In genomic region chr2L:3055710-3056447, dm6 we compare ENCODE assay signal across 5 fruit fly cellular contexts.
A peak's percentile ranks its signal among the peaks of the same experiment; 100 is the strongest.
TF ChIP-seq lines count a peak whose summit lies in the region.

No protein-coding gene starts in this region.

- no peak for TF ChIP-seq CTCF in whole organism, embryonic (GFP tag; optimal IDR thresholded peaks at IDR 0.05; lab: Kevin White, UChicago)

TF ChIP-seq in whole organism, adult, 20 proteins besides CTCF, POLR2A, EP300 and RAD21:
- TF ChIP-seq toe (GFP tag; optimal IDR thresholded peaks at IDR 0.05; lab: Kevin White, UChicago) (peak; percentile 53), tj (GFP tag; optimal IDR thresholded peaks at IDR 0.05; lab: Kevin White, UChicago) (peak; percentile 64), CG11617 (GFP tag; optimal IDR thresholded peaks at IDR 0.05; lab: Kevin White, UChicago) (peak; percentile 59), CG7045 (GFP tag; optimal IDR thresholded peaks at IDR 0.05; lab: Kevin White, UChicago) (peak; percentile 39), CG5204 (GFP tag; optimal IDR thresholded peaks at IDR 0.05; lab: Kevin White, UChicago) (peak; percentile 69), kay (GFP tag; lab: Kevin White, UChicago; ENCODE audit: borderline replicate concordance) (peak; percentile 74), bab1 (GFP tag; optimal IDR thresholded peaks at IDR 0.05; lab: Kevin White, UChicago) (no peak), cnc (optimal IDR thresholded peaks at IDR 0.05; lab: Kevin White, UChicago) (no peak), Clk (GFP tag; optimal IDR thresholded peaks at IDR 0.05; lab: Kevin White, UChicago) (peak; percentile 35)

TF ChIP-seq in whole organism, embryonic, 481 proteins besides CTCF, POLR2A, EP300 and RAD21 (continues in another document):
- TF ChIP-seq CG34376 (GFP tag; optimal IDR thresholded peaks at IDR 0.05; lab: Kevin White, UChicago) (peak; percentile 63), CG2712 (tag; optimal IDR thresholded peaks at IDR 0.05; lab: Kevin White, UChicago) (peak; percentile 13), D19B (GFP tag; optimal IDR thresholded peaks at IDR 0.05; lab: Kevin White, UChicago) (peak; percentile 56), ap (GFP tag; IDR thresholded peaks at IDR 0.05; lab: Robert Waterston, UW) (no peak), CG6765 (GFP tag; optimal IDR thresholded peaks at IDR 0.05; lab: Kevin White, UChicago) (no peak), Xbp1 (GFP tag; optimal IDR thresholded peaks at IDR 0.05; lab: Kevin White, UChicago) (peak; percentile 57), CG1233 (GFP tag; optimal IDR thresholded peaks at IDR 0.05; lab: Kevin White, UChicago) (peak; percentile 12), Hmr (GFP tag; optimal IDR thresholded peaks at IDR 0.05; lab: Kevin White, UChicago) (peak; percentile 60), CG18262 (tag; optimal IDR thresholded peaks at IDR 0.05; lab: Kevin White, UChicago) (peak; percentile 60), gem (tag; optimal IDR thresholded peaks at IDR 0.05; lab: Kevin White, UChicago) (peak; percentile 18), CG1602 (GFP tag; optimal IDR thresholded peaks at IDR 0.05; lab: Kevin White, UChicago) (no peak), CG9437 (GFP tag; optimal IDR thresholded peaks at IDR 0.05; lab: Kevin White, UChicago) (peak; percentile 56), CG43689 (GFP tag; IDR thresholded peaks at IDR 0.05; lab: Robert Waterston, UW) (no peak), CG12391 (tag; optimal IDR thresholded peaks at IDR 0.05; lab: Kevin White, UChicago) (peak; percentile 43), CG10267 (tag; optimal IDR thresholded peaks at IDR 0.05; lab: Kevin White, UChicago) (peak; percentile 6), zen (tag; optimal IDR thresholded peaks at IDR 0.05; lab: Kevin White, UChicago) (no peak), CG8281 (tag; optimal IDR thresholded peaks at IDR 0.05; lab: Kevin White, UChicago) (peak; percentile 12), gfzf (GFP tag; optimal IDR thresholded peaks at IDR 0.05; lab: Kevin White, UChicago) (peak; percentile 46), sob (GFP tag; IDR thresholded peaks at IDR 0.05; lab: Robert Waterston, UW) (no peak), BEAF-32 (GFP tag; optimal IDR thresholded peaks at IDR 0.05; lab: Kevin White, UChicago) (peak; percentile 50), org-1 (GFP tag; optimal IDR thresholded peaks at IDR 0.05; lab: Kevin White, UChicago) (peak; percentile 31)

TF ChIP-seq in whole organism, prepupa, 60 proteins besides CTCF, POLR2A, EP300 and RAD21 (continues in another document):
- TF ChIP-seq pdm3 (GFP tag; optimal IDR thresholded peaks at IDR 0.05; lab: Kevin White, UChicago) (peak; percentile 68), CG6276 (GFP tag; optimal IDR thresholded peaks at IDR 0.05; lab: Kevin White, UChicago) (peak; percentile 64), vri (GFP tag; optimal IDR thresholded peaks at IDR 0.05; lab: Kevin White, UChicago) (peak; percentile 46), topi (GFP tag; optimal IDR thresholded peaks at IDR 0.05; lab: Kevin White, UChicago) (peak; percentile 69), esn (GFP tag; optimal IDR thresholded peaks at IDR 0.05; lab: Kevin White, UChicago) (peak; percentile 81), CG4318 (GFP tag; optimal IDR thresholded peaks at IDR 0.05; lab: Kevin White, UChicago) (peak; percentile 36), Sox15 (GFP tag; optimal IDR thresholded peaks at IDR 0.05; lab: Kevin White, UChicago) (peak; percentile 38), fkh (GFP tag; optimal IDR thresholded peaks at IDR 0.05; lab: Kevin White, UChicago) (no peak), CG1621 (tag; optimal IDR thresholded peaks at IDR 0.05; lab: Kevin White, UChicago) (no peak), CG10631 (GFP tag; optimal IDR thresholded peaks at IDR 0.05; lab: Kevin White, UChicago) (peak; percentile 52), Eip78C (GFP tag; lab: Kevin White, UChicago) (peak; percentile 94), CG32006 (GFP tag; optimal IDR thresholded peaks at IDR 0.05; lab: Kevin White, UChicago) (peak; percentile 79), dsx (GFP tag; optimal IDR thresholded peaks at IDR 0.05; lab: Kevin White, UChicago; ENCODE audit: poor library complexity, severe bottlenecking) (no peak), CG6854 (GFP tag; optimal IDR thresholded peaks at IDR 0.05; lab: Kevin White, UChicago) (peak; percentile 17), Hr39 (GFP tag; optimal IDR thresholded peaks at IDR 0.05; lab: Kevin White, UChicago) (peak; percentile 67), OdsH (GFP tag; optimal IDR thresholded peaks at IDR 0.05; lab: Kevin White, UChicago) (peak; percentile 63), CG6808 (GFP tag; optimal IDR thresholded peaks at IDR 0.05; lab: Kevin White, UChicago) (peak; percentile 53), CG3919 (GFP tag; optimal IDR thresholded peaks at IDR 0.05; lab: Kevin White, UChicago) (peak; percentile 49), CG6163 (GFP tag; IDR thresholded peaks at IDR 0.05; lab: Robert Waterston, UW) (no peak), Ets21C (GFP tag; optimal IDR thresholded peaks at IDR 0.05; lab: Kevin White, UChicago) (peak; percentile 56), CG15336 (GFP tag; IDR thresholded peaks at IDR 0.05; lab: Robert Waterston, UW) (no peak), acj6 (GFP tag; optimal IDR thresholded peaks at IDR 0.05; lab: Kevin White, UChicago) (peak; percentile 65)

TF ChIP-seq in whole organism, pupa, 21 proteins besides CTCF, POLR2A, EP300 and RAD21:
- no peak for TF ChIP-seq EcR (GFP tag; optimal IDR thresholded peaks at IDR 0.05; lab: Kevin White, UChicago)
- TF ChIP-seq CG8159 (tag; optimal IDR thresholded peaks at IDR 0.05; lab: Kevin White, UChicago), result peak; percentile 54
- peak; percentile 75 for TF ChIP-seq CG14655 (GFP tag; optimal IDR thresholded peaks at IDR 0.05; lab: Kevin White, UChicago)
- TF ChIP-seq Pif1A (GFP tag; optimal IDR thresholded peaks at IDR 0.05; lab: Kevin White, UChicago), result peak; percentile 35
- no peak for TF ChIP-seq CG8301 (tag; optimal IDR thresholded peaks at IDR 0.05; lab: Kevin White, UChicago)
- TF ChIP-seq CG10348 (GFP tag; IDR thresholded peaks at IDR 0.05; lab: Robert Waterston, UW), result no peak
- TF ChIP-seq CG4496 (GFP tag; IDR thresholded peaks at IDR 0.05; lab: Robert Waterston, UW), result no peak
- no peak for TF ChIP-seq CG17806 (tag; optimal IDR thresholded peaks at IDR 0.05; lab: Kevin White, UChicago)
- TF ChIP-seq CG34367 (tag; optimal IDR thresholded peaks at IDR 0.05; lab: Kevin White, UChicago), result no peak
- TF ChIP-seq gl (tag; optimal IDR thresholded peaks at IDR 0.05; lab: Kevin White, UChicago), result no peak
- no peak for TF ChIP-seq Ets98B (GFP tag; IDR thresholded peaks at IDR 0.05; lab: Robert Waterston, UW)
- TF ChIP-seq CG15710 (tag; optimal IDR thresholded peaks at IDR 0.05; lab: Kevin White, UChicago), result peak; percentile 38
- TF ChIP-seq fd96Ca (GFP tag; IDR thresholded peaks at IDR 0.05; lab: Robert Waterston, UW), result no peak
- TF ChIP-seq Pif1B (GFP tag; optimal IDR thresholded peaks at IDR 0.05; lab: Kevin White, UChicago), result peak; percentile 33
- no peak for TF ChIP-seq CG32121 (GFP tag; IDR thresholded peaks at IDR 0.05; lab: Robert Waterston, UW)
- peak; percentile 21 for TF ChIP-seq CG9948 (tag; optimal IDR thresholded peaks at IDR 0.05; lab: Kevin White, UChicago)

TF ChIP-seq in whole organism, wandering third instar larva, 38 proteins besides CTCF, POLR2A, EP300 and RAD21 (continues in another document):
- no peak for TF ChIP-seq GATAd (GFP tag; optimal IDR thresholded peaks at IDR 0.05; lab: Kevin White, UChicago)
- TF ChIP-seq Myc (optimal IDR thresholded peaks at IDR 0.05; lab: Kevin White, UChicago), result no peak
- no peak for TF ChIP-seq tai (GFP tag; optimal IDR thresholded peaks at IDR 0.05; lab: Kevin White, UChicago)
- peak; percentile 72 for TF ChIP-seq fru (GFP tag; optimal IDR thresholded peaks at IDR 0.05; lab: Kevin White, UChicago)
- TF ChIP-seq sage (GFP tag; optimal IDR thresholded peaks at IDR 0.05; lab: Kevin White, UChicago), result peak; percentile 16
- TF ChIP-seq CG9705 (GFP tag; optimal IDR thresholded peaks at IDR 0.05; lab: Kevin White, UChicago), result peak; percentile 33
- peak; percentile 58 for TF ChIP-seq ey (GFP tag; optimal IDR thresholded peaks at IDR 0.05; lab: Kevin White, UChicago)
- no peak for TF ChIP-seq Vsx2 (GFP tag; optimal IDR thresholded peaks at IDR 0.05; lab: Kevin White, UChicago; ENCODE audit: partially characterized antibody)
- TF ChIP-seq dmrt93B (GFP tag; optimal IDR thresholded peaks at IDR 0.05; lab: Kevin White, UChicago), result peak; percentile 55
- TF ChIP-seq OdsH (GFP tag; optimal IDR thresholded peaks at IDR 0.05; lab: Kevin White, UChicago), result peak; percentile 67
- no peak for TF ChIP-seq Mio (GFP tag; optimal IDR thresholded peaks at IDR 0.05; lab: Kevin White, UChicago)
- peak; percentile 47 for TF ChIP-seq rgr (GFP tag; optimal IDR thresholded peaks at IDR 0.05; lab: Kevin White, UChicago)
- TF ChIP-seq dsf (GFP tag; optimal IDR thresholded peaks at IDR 0.05; lab: Kevin White, UChicago; ENCODE audit: borderline replicate concordance), result no peak
- no peak for TF ChIP-seq Rel (GFP tag; optimal IDR thresholded peaks at IDR 0.05; lab: Kevin White, UChicago)
- peak; percentile 24 for TF ChIP-seq Rel (tag; optimal IDR thresholded peaks at IDR 0.05; lab: Kevin White, UChicago)
- peak; percentile 26 for TF ChIP-seq HLH106 (tag; optimal IDR thresholded peaks at IDR 0.05; lab: Kevin White, UChicago)
- TF ChIP-seq sv (GFP tag; optimal IDR thresholded peaks at IDR 0.05; lab: Kevin White, UChicago), result peak; percentile 60
- no peak for TF ChIP-seq Abd-B (GFP tag; optimal IDR thresholded peaks at IDR 0.05; lab: Kevin White, UChicago)
- TF ChIP-seq Hnf4 (GFP tag; optimal IDR thresholded peaks at IDR 0.05; lab: Kevin White, UChicago), result no peak
- TF ChIP-seq h (GFP tag; optimal IDR thresholded peaks at IDR 0.05; lab: Kevin White, UChicago), result peak; percentile 38
- TF ChIP-seq dl (GFP tag; optimal IDR thresholded peaks at IDR 0.05; lab: Kevin White, UChicago; ENCODE audit: insufficient read depth in 1 of 2, partially characterized antibody in 2 of 2), result no peak
- no peak for TF ChIP-seq Dfd (GFP tag; optimal IDR thresholded peaks at IDR 0.05; lab: Kevin White, UChicago)
- no peak for TF ChIP-seq Hr83 (GFP tag; optimal IDR thresholded peaks at IDR 0.05; lab: Kevin White, UChicago; ENCODE audit: poor library complexity, severe bottlenecking)
- TF ChIP-seq br (GFP tag; optimal IDR thresholded peaks at IDR 0.05; lab: Kevin White, UChicago), result peak; percentile 53
- TF ChIP-seq jim (GFP tag; optimal IDR thresholded peaks at IDR 0.05; lab: Kevin White, UChicago), result no peak
- TF ChIP-seq psq (GFP tag; optimal IDR thresholded peaks at IDR 0.05; lab: Kevin White, UChicago), result peak; percentile 51
- TF ChIP-seq usp (GFP tag; optimal IDR thresholded peaks at IDR 0.05; lab: Kevin White, UChicago), result no peak
- TF ChIP-seq Hr78 (GFP tag; optimal IDR thresholded peaks at IDR 0.05; lab: Kevin White, UChicago), result no peak
- TF ChIP-seq brk (GFP tag; optimal IDR thresholded peaks at IDR 0.05; lab: Kevin White, UChicago), result no peak
- TF ChIP-seq Jra (GFP tag; optimal IDR thresholded peaks at IDR 0.05; lab: Kevin White, UChicago), result no peak
- no peak for TF ChIP-seq Dif (GFP tag; optimal IDR thresholded peaks at IDR 0.05; lab: Kevin White, UChicago; ENCODE audit: partially characterized antibody)
- TF ChIP-seq woc (GFP tag; optimal IDR thresholded peaks at IDR 0.05; lab: Kevin White, UChicago), result peak; percentile 95
- no peak for TF ChIP-seq pan (optimal IDR thresholded peaks at IDR 0.05; lab: Kevin White, UChicago)
